Worm (Caenorhabditis elegans): ENCODE data around the gene F23A7.5.

F23A7.5 gene

ce11 chrX:16209660-16210059 lies 19.1 kb upstream of the F23A7.5 start:
- TF ChIP-seq skn-1 (tag; optimal IDR thresholded peaks at IDR 0.05) (peak; percentile 68), lin-15B (tag; optimal IDR thresholded peaks at IDR 0.05) (peak; percentile 3), unc-62 (GFP tag; optimal IDR thresholded peaks at IDR 0.05) (peak; percentile 4), tbx-2 (tag; optimal IDR thresholded peaks at IDR 0.05) (peak; percentile 93), egl-5 (tag; optimal IDR thresholded peaks at IDR 0.05) (peak; percentile 58), nfya-1 (tag; optimal IDR thresholded peaks at IDR 0.05; ENCODE audit: insufficient read depth) (peak; percentile 73), sea-2 (GFP tag; optimal IDR thresholded peaks at IDR 0.05) (peak; percentile 19), unc-39 (tag; optimal IDR thresholded peaks at IDR 0.05) (no peak), nhr-23 (tag; optimal IDR thresholded peaks at IDR 0.05) (peak; percentile 79), elt-2 (tag; optimal IDR thresholded peaks at IDR 0.05) (peak; percentile 48), pha-4 (tag; optimal IDR thresholded peaks at IDR 0.05) (peak; percentile 67), nhr-11 (tag; optimal IDR thresholded peaks at IDR 0.05) (peak; percentile 13), nhr-77 (tag; optimal IDR thresholded peaks at IDR 0.05) (peak; percentile 90), nhr-28 (tag; optimal IDR thresholded peaks at IDR 0.05) (peak; percentile 24), lin-39 (tag; optimal IDR thresholded peaks at IDR 0.05) (peak; percentile 65), mml-1 (tag; optimal IDR thresholded peaks at IDR 0.05) (peak; percentile 41), fkh-2 (tag; optimal IDR thresholded peaks at IDR 0.05) (no peak), fos-1 (tag; optimal IDR thresholded peaks at IDR 0.05) (peak; percentile 52), ceh-16 (tag; optimal IDR thresholded peaks at IDR 0.05) (peak; percentile 54), zag-1 (tag; optimal IDR thresholded peaks at IDR 0.05) (peak; percentile 12), pqm-1 (tag; optimal IDR thresholded peaks at IDR 0.05) (no peak), nhr-25 (tag; optimal IDR thresholded peaks at IDR 0.05) (peak; percentile 66), fkh-10 (GFP tag; optimal IDR thresholded peaks at IDR 0.05) (peak; percentile 2), nhr-67 (tag; optimal IDR thresholded peaks at IDR 0.05) (peak; percentile 56), lsy-12 (tag; optimal IDR thresholded peaks at IDR 0.05) (peak; percentile 56), aly-2 (tag; optimal IDR thresholded peaks at IDR 0.05) (no peak), daf-12 (tag; optimal IDR thresholded peaks at IDR 0.05) (no peak), ceh-82 (tag; optimal IDR thresholded peaks at IDR 0.05) (peak; percentile 89), ZK546.5 (tag; optimal IDR thresholded peaks at IDR 0.05) (no peak), mdl-1 (tag; optimal IDR thresholded peaks at IDR 0.05) (peak; percentile 3), nhr-12 (tag; optimal IDR thresholded peaks at IDR 0.05) (no peak), nhr-43 (tag; optimal IDR thresholded peaks at IDR 0.05; ENCODE audit: poor library complexity, severe bottlenecking) (peak; percentile 89), elt-3 (tag; optimal IDR thresholded peaks at IDR 0.05) (peak in 1 of 3 experiments; percentile 86), eor-1 (tag; optimal IDR thresholded peaks at IDR 0.05) (peak in 1 of 2 experiments; percentile 49), elt-1 (tag; optimal IDR thresholded peaks at IDR 0.05) (peak; percentile 34), ztf-4 (tag; optimal IDR thresholded peaks at IDR 0.05) (peak; percentile 20), ceh-9 (tag; optimal IDR thresholded peaks at IDR 0.05) (no peak), ama-1 (optimal IDR thresholded peaks at IDR 0.05) (no peak), ceh-28 (tag; optimal IDR thresholded peaks at IDR 0.05) (peak; percentile 75), nhr-76 (tag; optimal IDR thresholded peaks at IDR 0.05) (peak; percentile 4), nhr-237 (tag; optimal IDR thresholded peaks at IDR 0.05) (no peak), egl-27 (tag; optimal IDR thresholded peaks at IDR 0.05) (no peak), hmg-11 (tag; optimal IDR thresholded peaks at IDR 0.05) (peak; percentile 93), ztf-11 (tag; optimal IDR thresholded peaks at IDR 0.05) (peak; percentile 17), jun-1 (tag; optimal IDR thresholded peaks at IDR 0.05) (peak; percentile 87), R02D3.7 (tag; optimal IDR thresholded peaks at IDR 0.05) (peak; percentile 54), snpc-4 (tag; optimal IDR thresholded peaks at IDR 0.05) (peak; percentile 87)

ce11 chrX:16210518-16210917 lies 18.2 kb upstream of the F23A7.5 start, which contains the start of gene R11.4:
TSS of gene R11.4 (minus strand) at chrX:16210618.
- no peak for TF ChIP-seq elt-2 (tag; optimal IDR thresholded peaks at IDR 0.05)
- TF ChIP-seq ceh-82 (tag; optimal IDR thresholded peaks at IDR 0.05), result no peak
- TF ChIP-seq elt-1 (tag; optimal IDR thresholded peaks at IDR 0.05), result no peak
- no peak for TF ChIP-seq aly-2 (tag; optimal IDR thresholded peaks at IDR 0.05)
- no peak for TF ChIP-seq jun-1 (tag; optimal IDR thresholded peaks at IDR 0.05)
- TF ChIP-seq mml-1 (tag; optimal IDR thresholded peaks at IDR 0.05), result no peak
- no peak for TF ChIP-seq nhr-12 (tag; optimal IDR thresholded peaks at IDR 0.05)
- no peak for TF ChIP-seq ceh-28 (tag; optimal IDR thresholded peaks at IDR 0.05)
- no peak for TF ChIP-seq tbx-2 (tag; optimal IDR thresholded peaks at IDR 0.05)
- no peak for TF ChIP-seq mdl-1 (tag; optimal IDR thresholded peaks at IDR 0.05)
- TF ChIP-seq nfya-1 (tag; optimal IDR thresholded peaks at IDR 0.05; ENCODE audit: insufficient read depth), result no peak
- TF ChIP-seq ceh-9 (tag; optimal IDR thresholded peaks at IDR 0.05), result no peak
